Worm (Caenorhabditis elegans) whole organism, L4/young adult: ENCODE data around the gene F53F4.12.

Source experiments
- W03F9.2 ChIP-seq: fragments of 150-350 bp; optimal IDR thresholded peaks from 2 replicates; lab custom pipeline; 2014; ENCODE audit warnings: missing biosample characterization, missing genetic modification characterization
- dao-5 ChIP-seq: sonication (generic microtip); optimal IDR thresholded peaks from 2 replicates; lab custom pipeline; 2016; ENCODE audit warnings: missing genotype, missing genetic modification characterization, moderate library complexity, missing compliant biosample characterization
- him-1 ChIP-seq: sonication (generic microtip); optimal IDR thresholded peaks from 2 replicates; lab custom pipeline; 2016; ENCODE audit warnings: missing genotype, missing genetic modification reagents, missing genetic modification characterization, missing compliant biosample characterization

ce11 chrV:13653713-13654393 lies 28.0 kb downstream of the F53F4.12 start, which contains the start of gene lpin-1:
- TF ChIP-seq W03F9.2 (tag; lab: Kevin White, UChicago) (no peak), dao-5 (tag; lab: Kevin White, UChicago) (no peak), him-1 (tag; lab: Kevin White, UChicago) (no peak)
